Fruit fly (Drosophila melanogaster): ENCODE measurements around the gene Ac13E.

Gene Ac13E

dm6 chrX:15574384-15574783 is 20.3 kb upstream of the Ac13E start, which contains the start of gene CG9213:
Gene CG9213, minus strand, starts transcription at chrX:15574535.
- no peak for TF ChIP-seq CG17801 (GFP tag; optimal IDR thresholded peaks at IDR 0.05; ENCODE audit: partially characterized antibody)

dm6 chrX:15571939-15572338 is 17.9 kb upstream of the Ac13E start, which contains the start of gene CG15643:
Gene CG15643, minus strand, starts transcription at chrX:15572149.
- no peak for TF ChIP-seq CG17801 (GFP tag; optimal IDR thresholded peaks at IDR 0.05; ENCODE audit: partially characterized antibody)

- TF ChIP-seq CG17801 (GFP tag; optimal IDR thresholded peaks at IDR 0.05; ENCODE audit: partially characterized antibody), result no peak
These were observed 14.9 kb upstream of the Ac13E start, which contains the start of gene CG7860 for dm6 chrX:15568983-15569370. Gene CG7860, plus strand, starts transcription at chrX:15568993.

- peak; percentile 21 for TF ChIP-seq CG17801 (GFP tag; optimal IDR thresholded peaks at IDR 0.05; ENCODE audit: partially characterized antibody)
These were observed 14.4 kb upstream of the Ac13E start for dm6 chrX:15568353-15568982.

- no peak for TF ChIP-seq CG17801 (GFP tag; optimal IDR thresholded peaks at IDR 0.05; ENCODE audit: partially characterized antibody)
These were observed 1.9 kb upstream of the Ac13E start, which contains the start of gene CG42300 for dm6 chrX:15555945-15556344. Gene CG42300, minus strand, starts transcription at chrX:15556045.

- TF ChIP-seq CG17801 (GFP tag; optimal IDR thresholded peaks at IDR 0.05; ENCODE audit: partially characterized antibody), result no peak
These were observed 1.6 kb downstream of the Ac13E start for dm6 chrX:15552472-15552888.

dm6 chrX:15549055-15549454 is 5.0 kb downstream of the Ac13E start:
- no peak for TF ChIP-seq CG17801 (GFP tag; optimal IDR thresholded peaks at IDR 0.05; ENCODE audit: partially characterized antibody)

dm6 chrX:15545467-15546197 is 8.4 kb downstream of the Ac13E start:
- no peak for TF ChIP-seq CG17801 (GFP tag; optimal IDR thresholded peaks at IDR 0.05; ENCODE audit: partially characterized antibody)

- TF ChIP-seq CG17801 (GFP tag; optimal IDR thresholded peaks at IDR 0.05; ENCODE audit: partially characterized antibody), result no peak
These were observed 10.5 kb downstream of the Ac13E start for dm6 chrX:15543479-15544044.

- no peak for TF ChIP-seq CG17801 (GFP tag; optimal IDR thresholded peaks at IDR 0.05; ENCODE audit: partially characterized antibody)
These were observed 14.1 kb downstream of the Ac13E start for dm6 chrX:15539856-15540488.

- TF ChIP-seq CG17801 (GFP tag; optimal IDR thresholded peaks at IDR 0.05; ENCODE audit: partially characterized antibody), result no peak
These were observed 22.0 kb downstream of the Ac13E start for dm6 chrX:15532062-15532461.

dm6 chrX:15530369-15530768 is 23.7 kb downstream of the Ac13E start:
- TF ChIP-seq CG17801 (GFP tag; optimal IDR thresholded peaks at IDR 0.05; ENCODE audit: partially characterized antibody), result no peak

- TF ChIP-seq CG17801 (GFP tag; optimal IDR thresholded peaks at IDR 0.05; ENCODE audit: partially characterized antibody), result no peak
These were observed 24.1 kb downstream of the Ac13E start for dm6 chrX:15529958-15530357.

dm6 chrX:15529197-15529596 is 24.9 kb downstream of the Ac13E start:
- no peak for TF ChIP-seq CG17801 (GFP tag; optimal IDR thresholded peaks at IDR 0.05; ENCODE audit: partially characterized antibody)

dm6 chrX:15522426-15523153 is 31.5 kb downstream of the Ac13E start:
- no peak for TF ChIP-seq CG17801 (GFP tag; optimal IDR thresholded peaks at IDR 0.05; ENCODE audit: partially characterized antibody)
